Worm (Caenorhabditis elegans) whole organism, late embryonic: ENCODE measurements around the gene mdt-11.

Source experiments
- C08G9.2 ChIP-seq: sonication (generic microtip); optimal IDR thresholded peaks from 2 replicates; lab custom pipeline; 2016; ENCODE audit warnings: mild to moderate bottlenecking, missing genetic modification characterization, moderate library complexity, missing compliant biosample characterization
- Y22D7AL.16 ChIP-seq: sonication (generic microtip); optimal IDR thresholded peaks from 2 replicates; lab custom pipeline; 2016; ENCODE audit warnings: missing genetic modification characterization, missing compliant biosample characterization
- ama-1 ChIP-seq: fragments of 150-350 bp; optimal IDR thresholded peaks from 2 replicates; lab custom pipeline; 2014
- ceh-30 ChIP-seq: fragments of 150-350 bp; optimal IDR thresholded peaks from 2 replicates; lab custom pipeline; 2014; ENCODE audit warnings: missing biosample characterization, missing genetic modification characterization
- ceh-31 ChIP-seq: sonication (generic microtip); optimal IDR thresholded peaks from 2 replicates; lab custom pipeline; 2016; ENCODE audit warnings: missing genetic modification characterization, missing compliant biosample characterization
- ceh-34 ChIP-seq: sonication (generic microtip); optimal IDR thresholded peaks from 2 replicates; lab custom pipeline; 2016; ENCODE audit warnings: mild to moderate bottlenecking, missing genetic modification characterization, missing compliant biosample characterization
- ets-4 ChIP-seq: sonication (generic microtip); optimal IDR thresholded peaks from 2 replicates; lab custom pipeline; 2016; ENCODE audit warnings: missing genetic modification characterization, missing compliant biosample characterization
- fkh-10 ChIP-seq: fragments of 150-350 bp; optimal IDR thresholded peaks from 2 replicates; lab custom pipeline; 2014; ENCODE audit warnings: missing biosample characterization, missing genetic modification reagents, missing genetic modification characterization
- pag-3 ChIP-seq: sonication (generic microtip); optimal IDR thresholded peaks from 2 replicates; lab custom pipeline; 2016; ENCODE audit warnings: missing compliant biosample characterization, missing genetic modification characterization, borderline replicate concordance
- rnt-1 ChIP-seq: sonication (generic microtip); optimal IDR thresholded peaks from 2 replicates; lab custom pipeline; 2016; ENCODE audit warnings: missing genetic modification characterization, missing compliant biosample characterization
- sox-2 ChIP-seq: fragments of 200-800 bp; sonication (Bioruptor generic); IDR thresholded peaks from 2 replicates; pipeline ENCODE4 v1.3.6; 2022; ENCODE audit warnings: missing genetic modification reagents, missing genetic modification characterization, missing compliant biosample characterization
- syd-9 ChIP-seq: sonication (generic microtip); optimal IDR thresholded peaks from 2 replicates; lab custom pipeline; 2016; ENCODE audit warnings: mild to moderate bottlenecking, missing genetic modification characterization, moderate library complexity, missing compliant biosample characterization

DNA sequence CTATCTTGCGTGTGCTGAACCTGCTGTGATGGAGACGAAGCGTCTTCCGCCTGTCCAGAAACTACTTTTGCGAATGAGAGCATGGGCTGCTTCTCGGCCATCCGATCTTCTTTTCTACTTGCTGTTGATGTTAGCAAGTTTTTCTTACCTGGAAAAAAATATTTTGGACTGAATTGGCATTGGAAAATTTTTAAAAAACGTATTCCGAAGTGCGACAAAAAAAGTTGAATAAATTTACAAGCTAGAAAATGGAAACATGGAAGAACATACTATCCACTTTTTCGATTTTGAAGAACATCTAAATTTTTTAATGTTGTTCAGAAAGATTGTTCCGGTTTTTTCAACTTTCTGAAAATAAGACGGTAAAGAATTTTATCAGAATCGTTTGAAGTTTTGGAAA, 3.5 kb upstream of the mdt-11 start, which contains the start of gene larp-1:
- no peak for TF ChIP-seq pag-3 (tag; lab: Kevin White, UChicago)
- no peak for TF ChIP-seq sox-2
- TF ChIP-seq fkh-10 (GFP tag; lab: Kevin White, UChicago) = no peak
- TF ChIP-seq syd-9 (tag; lab: Kevin White, UChicago) = no peak
- TF ChIP-seq Y22D7AL.16 (tag; lab: Kevin White, UChicago) = no peak
- no peak for TF ChIP-seq ets-4
- TF ChIP-seq ceh-31 = no peak
- no peak for TF ChIP-seq ceh-34 (tag; lab: Kevin White, UChicago)
- no peak for TF ChIP-seq ama-1 (lab: Kevin White, UChicago)
- TF ChIP-seq C08G9.2 (tag; lab: Kevin White, UChicago) = no peak
- no peak for TF ChIP-seq rnt-1 (tag; lab: Kevin White, UChicago)
- TF ChIP-seq ceh-30 (tag; lab: Kevin White, UChicago) = no peak
